Fruit fly (Drosophila melanogaster) whole organism, wandering third instar larva: ENCODE data around the gene Alp4.

Experiments
- Abd-B ChIP-seq: fragments of >200 bp; optimal IDR thresholded peaks from 2 replicates; lab custom pipeline; 2017; ENCODE audit warnings: missing biosample characterization, missing genetic modification characterization
- CG9705 ChIP-seq: fragments of 200-800 bp; sonication (Bioruptor generic); optimal IDR thresholded peaks from 2 replicates; lab custom pipeline; 2018; ENCODE audit warnings: missing biosample characterization, mild to moderate bottlenecking, missing genetic modification characterization
- GATAd ChIP-seq: sonication (Bioruptor generic); optimal IDR thresholded peaks from 2 replicates; lab custom pipeline; 2016; ENCODE audit warnings: missing biosample characterization, missing genetic modification characterization
- Hr78 ChIP-seq: fragments of >200 bp; optimal IDR thresholded peaks from 2 replicates; lab custom pipeline; 2017; ENCODE audit warnings: missing biosample characterization, missing genetic modification characterization
- Mio ChIP-seq: sonication (Bioruptor generic); optimal IDR thresholded peaks from 2 replicates; lab custom pipeline; 2016; ENCODE audit warnings: missing biosample characterization, missing genetic modification characterization
- Vsx2 ChIP-seq: fragments of 200-300, 225-300 bp; sonication (Bioruptor generic); optimal IDR thresholded peaks from 2 replicates; lab custom pipeline; 2018; ENCODE audit warnings: missing biosample characterization, missing genetic modification characterization; ENCODE audit not compliant: partially characterized antibody
- dsf ChIP-seq: sonication (Bioruptor generic); optimal IDR thresholded peaks from 2 replicates; lab custom pipeline; 2016; ENCODE audit warnings: missing biosample characterization, missing genetic modification characterization, borderline replicate concordance
- foxo ChIP-seq, 2 experiments: fragments of 200-800 bp; sonication (Bioruptor generic); optimal IDR thresholded peaks; 2 replicates in 1 of 2; 3 replicates in 1 of 2; lab custom pipeline; 2016 to 2017; ENCODE audit warnings: missing biosample characterization in 2 of 2, missing genetic modification characterization in 2 of 2
- h ChIP-seq: fragments of 200-800 bp; sonication (Bioruptor generic); optimal IDR thresholded peaks from 3 replicates; lab custom pipeline; 2016; ENCODE audit warnings: missing biosample characterization, mild to moderate bottlenecking, missing genetic modification characterization
- psq ChIP-seq: fragments of 200-800 bp; sonication (Bioruptor generic); optimal IDR thresholded peaks from 3 replicates; lab custom pipeline; 2017; ENCODE audit warnings: missing biosample characterization, mild to moderate bottlenecking, missing genetic modification characterization, moderate library complexity
- sv ChIP-seq: fragments of 200-800 bp; sonication (Bioruptor generic); optimal IDR thresholded peaks from 3 replicates; lab custom pipeline; 2016; ENCODE audit warnings: missing biosample characterization, missing genetic modification characterization

DNA sequence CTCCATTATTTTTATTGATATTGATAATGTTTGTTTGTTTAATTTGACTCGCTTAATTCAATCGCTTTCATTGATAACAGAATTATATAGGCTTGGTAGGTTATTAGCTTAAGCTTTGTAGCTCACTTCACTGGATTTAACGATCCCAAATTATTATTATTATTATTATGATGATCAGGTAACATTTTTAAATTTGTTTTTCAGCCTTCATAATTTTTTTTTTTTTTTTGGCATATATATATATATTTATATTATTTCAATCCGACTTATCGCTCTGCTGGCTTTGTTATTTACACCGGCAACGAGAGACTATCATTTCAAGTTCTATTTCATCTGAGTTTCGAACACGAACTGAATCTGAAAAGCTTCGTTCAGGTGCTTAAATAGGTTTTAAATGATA is 52.3 kb downstream of the Alp4 start, which contains the start of gene CG15553:
- TF ChIP-seq dsf (GFP tag; lab: Kevin White, UChicago) (no peak), Abd-B (GFP tag; lab: Kevin White, UChicago) (no peak), CG9705 (GFP tag; lab: Kevin White, UChicago) (no peak), GATAd (GFP tag; lab: Kevin White, UChicago) (no peak), Mio (no peak), psq (GFP tag; lab: Kevin White, UChicago) (no peak), Vsx2 (GFP tag; lab: Kevin White, UChicago) (no peak), h (GFP tag; lab: Kevin White, UChicago) (no peak), foxo (GFP tag; optimal IDR thresholded peaks at IDR 0.05; lab: Kevin White, UChicago) (no peak), sv (GFP tag; lab: Kevin White, UChicago) (no peak), Hr78 (no peak)
